Worm (Caenorhabditis elegans) whole organism, early embryonic: Measurements from ENCODE around the gene C08G5.6.

Experiments
- B0310.2 ChIP-seq: sonication (generic microtip); optimal IDR thresholded peaks from 2 replicates; lab custom pipeline; 2016; ENCODE audit warnings: mild to moderate bottlenecking, missing genetic modification characterization, missing compliant biosample characterization
- ama-1 ChIP-seq: fragments of 150-350 bp; optimal IDR thresholded peaks from 2 replicates; lab custom pipeline; 2014
- hnd-1 ChIP-seq: sonication (generic microtip); optimal IDR thresholded peaks from 2 replicates; lab custom pipeline; 2016; ENCODE audit warnings: missing genetic modification characterization, missing compliant biosample characterization
- sea-1 ChIP-seq: fragments of 200-800 bp; sonication (Bioruptor generic); conservative IDR thresholded peaks from 2 replicates; pipeline ENCODE4 v1.3.6; 2022; ENCODE audit warnings: missing genetic modification characterization, missing compliant biosample characterization
- tbx-37 ChIP-seq: fragments of 200-800 bp; sonication (Bioruptor generic); conservative IDR thresholded peaks from 2 replicates; pipeline ENCODE4 v1.3.6; 2022; ENCODE audit warnings: missing genetic modification reagents, missing genetic modification characterization, missing compliant biosample characterization

DNA sequence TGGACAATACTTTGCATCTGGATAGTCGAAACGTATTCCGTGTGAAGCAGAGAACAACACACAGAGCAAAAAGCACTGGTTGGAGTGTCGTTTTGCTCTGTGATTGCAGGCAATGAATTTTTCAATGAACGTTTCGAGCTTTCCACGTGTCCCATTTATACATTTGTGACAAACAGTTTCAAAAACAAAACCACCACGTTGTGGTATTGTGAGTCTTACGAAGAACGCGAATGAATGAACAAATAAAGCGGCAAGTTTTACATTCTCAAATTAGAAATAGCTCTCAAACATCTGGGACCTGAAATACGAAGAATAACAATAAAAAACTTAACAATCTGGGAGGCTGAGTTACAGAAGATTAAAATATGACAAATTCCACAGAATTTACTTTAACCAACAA is 21.5 kb downstream of the C08G5.6 start, which contains the start of gene F46F5.1:
- TF ChIP-seq ama-1: no peak
- TF ChIP-seq sea-1 (GFP tag; lab: Robert Waterston, UW): no peak
- TF ChIP-seq hnd-1 (tag; lab: Kevin White, UChicago): no peak
- TF ChIP-seq B0310.2 (tag; lab: Kevin White, UChicago): no peak
- TF ChIP-seq tbx-37 (GFP tag; lab: Robert Waterston, UW): no peak
